Worm (Caenorhabditis elegans) whole organism, mixed stage, embryonic: Measurements from ENCODE around the gene srbc-70.

Experiments used
- blmp-1 ChIP-seq: fragments of 150-350 bp; optimal IDR thresholded peaks from 2 replicates; lab custom pipeline; 2014; ENCODE audit warnings: missing biosample characterization, missing genetic modification characterization
- drap-1 ChIP-seq: fragments of 200-800 bp; sonication (Bioruptor generic); optimal IDR thresholded peaks from 3 replicates; lab custom pipeline; 2018; ENCODE audit warnings: mild to moderate bottlenecking, missing genetic modification characterization, missing compliant biosample characterization
- nhr-28 ChIP-seq: fragments of 150-350 bp; optimal IDR thresholded peaks from 2 replicates; lab custom pipeline; 2014; ENCODE audit warnings: missing biosample characterization, missing genetic modification characterization
- sem-2 ChIP-seq: fragments of 200-800 bp; sonication (Bioruptor generic); optimal IDR thresholded peaks from 2 replicates; lab custom pipeline; 2018; ENCODE audit warnings: mild to moderate bottlenecking, missing genetic modification characterization, missing compliant biosample characterization
- snpc-4 ChIP-seq: fragments of 150-350 bp; optimal IDR thresholded peaks from 2 replicates; lab custom pipeline; 2014; ENCODE audit warnings: missing biosample characterization, missing genetic modification characterization
- ztf-11 ChIP-seq: fragments of 150-350 bp; optimal IDR thresholded peaks from 2 replicates; lab custom pipeline; 2014; ENCODE audit warnings: missing biosample characterization, missing genetic modification characterization

DNA sequence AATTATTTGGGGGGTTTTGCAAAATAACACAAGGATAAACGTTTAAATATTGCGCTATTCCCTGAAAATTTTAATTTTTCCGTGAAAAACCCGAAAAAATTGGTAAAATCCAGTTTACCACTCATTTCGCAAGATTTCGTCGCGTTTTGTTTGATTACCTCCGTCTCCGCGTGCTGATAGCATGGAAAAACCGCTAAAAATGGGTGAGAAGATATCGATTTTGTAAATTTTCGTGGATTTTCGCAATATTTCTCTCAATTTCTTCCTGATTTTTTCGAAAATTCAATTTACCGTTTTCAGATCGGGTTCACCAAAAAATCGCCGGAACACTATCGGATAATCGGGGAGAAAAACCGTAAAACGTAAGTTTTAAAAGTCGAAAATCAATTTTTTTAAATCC, 20.0 kb upstream of the srbc-70 start, which contains the start of gene ama-1:
- TF ChIP-seq blmp-1 (tag; lab: Kevin White, UChicago) (no peak), ztf-11 (no peak), drap-1 (GFP tag; lab: Kevin White, UChicago) (no peak), nhr-28 (no peak), snpc-4 (tag; lab: Kevin White, UChicago) (no peak), sem-2 (no peak)
